Worm (Caenorhabditis elegans): ENCODE measurements around the gene chil-15.

DNA sequence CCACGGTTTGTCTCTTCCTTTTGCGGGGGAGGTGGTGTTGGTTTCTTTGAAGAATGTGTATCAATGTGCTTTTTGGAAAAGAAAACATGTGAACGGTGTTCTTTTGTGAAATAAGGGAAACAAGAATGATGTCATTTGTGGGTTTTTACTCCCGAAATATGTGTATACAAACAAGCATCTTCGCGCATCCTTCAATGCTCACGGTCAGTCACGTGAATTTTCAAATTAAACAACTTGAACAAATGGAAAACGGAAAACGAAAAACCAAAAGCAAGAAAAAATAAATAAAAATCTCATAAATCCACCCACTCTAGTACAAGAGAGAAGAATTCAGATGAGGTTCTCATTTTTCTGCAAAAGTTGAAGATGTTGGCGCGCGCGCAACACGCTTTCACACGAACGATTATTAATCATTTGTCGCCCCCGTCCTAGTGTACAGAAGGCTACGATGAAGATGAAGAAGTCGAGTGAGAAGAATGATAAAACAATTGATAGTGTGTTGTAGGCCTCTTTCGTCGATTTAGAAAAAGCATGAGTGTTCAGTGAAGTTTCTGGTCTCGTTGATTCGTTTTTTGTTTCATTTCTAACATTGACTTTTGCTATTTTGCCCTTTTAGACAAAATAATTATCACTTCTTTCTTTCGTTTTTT lies 41.8 kb upstream of the chil-15 start:
- no peak for TF ChIP-seq klf-2 (GFP tag; conservative IDR thresholded peaks at IDR 0.05)
- TF ChIP-seq T22C8.4 (GFP tag; IDR thresholded peaks at IDR 0.05) = no peak
- TF ChIP-seq flt-1 (GFP tag; IDR thresholded peaks at IDR 0.05) = no peak
- no peak for TF ChIP-seq ztf-29 (GFP tag; IDR thresholded peaks at IDR 0.05)
- TF ChIP-seq ztf-23 (GFP tag; IDR thresholded peaks at IDR 0.05) = no peak
- no peak for TF ChIP-seq ref-1 (GFP tag; conservative IDR thresholded peaks at IDR 0.05)
- TF ChIP-seq tab-1 (GFP tag; IDR thresholded peaks at IDR 0.05) = no peak

All from whole organism, midembryonic.